Worm (Caenorhabditis elegans): ENCODE results near the gene Y32F6A.4.

DNA sequence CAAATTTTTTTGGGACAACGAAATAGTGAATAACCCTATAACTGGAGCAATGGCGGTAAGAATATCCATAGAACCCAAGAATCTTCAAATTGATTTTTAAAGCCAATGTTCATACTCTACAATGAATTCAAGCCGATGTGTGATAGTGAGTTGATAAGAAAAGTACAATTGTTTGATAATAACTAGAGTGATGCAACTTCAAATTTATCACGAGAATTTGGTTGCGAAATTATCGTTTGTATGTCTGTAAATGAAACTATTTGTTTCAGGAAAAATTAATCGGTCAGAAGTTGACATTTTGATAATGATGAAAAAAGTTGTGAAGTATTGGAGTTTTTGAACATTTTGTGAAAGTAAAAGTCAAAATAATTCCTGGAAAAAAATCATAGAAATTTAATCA is 34.6 kb downstream of the Y32F6A.4 start:
- TF ChIP-seq snpc-4 (tag; optimal IDR thresholded peaks at IDR 0.05) (no peak), elt-3 (tag; optimal IDR thresholded peaks at IDR 0.05) (no peak), nhr-12 (tag; optimal IDR thresholded peaks at IDR 0.05) (no peak), mep-1 (tag; optimal IDR thresholded peaks at IDR 0.05) (no peak), unc-120 (tag; optimal IDR thresholded peaks at IDR 0.05; ENCODE audit: poor library complexity, severe bottlenecking) (no peak), blmp-1 (tag; optimal IDR thresholded peaks at IDR 0.05) (no peak), nhr-237 (tag; optimal IDR thresholded peaks at IDR 0.05) (no peak), zip-8 (tag; optimal IDR thresholded peaks at IDR 0.05) (no peak), ztf-11 (tag; optimal IDR thresholded peaks at IDR 0.05) (no peak), lin-32 (GFP tag; optimal IDR thresholded peaks at IDR 0.05) (no peak), unc-62 (GFP tag; optimal IDR thresholded peaks at IDR 0.05) (no peak), nhr-28 (tag; optimal IDR thresholded peaks at IDR 0.05) (no peak), hlh-1 (tag; optimal IDR thresholded peaks at IDR 0.05) (no peak)

All from whole organism, mixed stage, embryonic.